Fruit fly (Drosophila melanogaster) whole organism, pupa: Measurements from ENCODE around the gene CG10713.

ENCODE experiments used
- CG10348 ChIP-seq: fragments of 200-800 bp; sonication (Bioruptor generic); IDR thresholded peaks from 2 replicates; pipeline ENCODE4 v1.3.6; 2022; ENCODE audit warnings: missing biosample characterization, missing genetic modification characterization
- CG12605 ChIP-seq: fragments of 200-800 bp; sonication (Bioruptor generic); IDR thresholded peaks from 2 replicates; pipeline ENCODE4 v1.3.6; 2022; ENCODE audit warnings: missing biosample characterization, missing genetic modification characterization
- CG13204 ChIP-seq: fragments of 200-800 bp; sonication (Bioruptor generic); optimal IDR thresholded peaks from 2 replicates; lab custom pipeline; 2018; ENCODE audit warnings: missing biosample characterization, mild to moderate bottlenecking, missing genetic modification characterization, moderate library complexity
- CG14655 ChIP-seq: fragments of 200-800 bp; sonication (Bioruptor generic); optimal IDR thresholded peaks from 3 replicates; lab custom pipeline; 2017; ENCODE audit warnings: mild to moderate bottlenecking, missing biosample characterization, missing genetic modification reagents, missing genetic modification characterization
- CG15710 ChIP-seq: fragments of 200-800 bp; sonication (Bioruptor generic); optimal IDR thresholded peaks from 2 replicates; lab custom pipeline; 2018; ENCODE audit warnings: missing biosample characterization, mild to moderate bottlenecking, missing genetic modification characterization, moderate library complexity
- CG17806 ChIP-seq: fragments of 200-800 bp; sonication (Bioruptor generic); optimal IDR thresholded peaks from 2 replicates; lab custom pipeline; 2018; ENCODE audit warnings: missing biosample characterization, mild to moderate bottlenecking, missing genetic modification characterization, moderate library complexity
- CG32121 ChIP-seq: fragments of 200-800 bp; sonication (Bioruptor generic); IDR thresholded peaks from 2 replicates; pipeline ENCODE4 v1.3.6; 2022; ENCODE audit warnings: missing biosample characterization, missing genetic modification characterization
- CG34367 ChIP-seq: fragments of 200-800 bp; sonication (Bioruptor generic); optimal IDR thresholded peaks from 2 replicates; lab custom pipeline; 2018; ENCODE audit warnings: missing biosample characterization, mild to moderate bottlenecking, missing genetic modification characterization
- CG4496 ChIP-seq: fragments of 200-800 bp; sonication (Bioruptor generic); IDR thresholded peaks from 3 replicates; pipeline ENCODE4 v1.3.6; 2022; ENCODE audit warnings: missing biosample characterization, missing genetic modification characterization
- CG8159 ChIP-seq: fragments of 200-800 bp; sonication (Bioruptor generic); optimal IDR thresholded peaks from 3 replicates; lab custom pipeline; 2018; ENCODE audit warnings: missing biosample characterization, mild to moderate bottlenecking, missing genetic modification characterization, moderate library complexity
- CG8301 ChIP-seq: fragments of 200-800 bp; sonication (Bioruptor generic); optimal IDR thresholded peaks from 2 replicates; lab custom pipeline; 2018; ENCODE audit warnings: missing biosample characterization, mild to moderate bottlenecking, missing genetic modification characterization
- CG9948 ChIP-seq: fragments of 200-800 bp; sonication (Bioruptor generic); optimal IDR thresholded peaks from 2 replicates; lab custom pipeline; 2018; ENCODE audit warnings: missing biosample characterization, mild to moderate bottlenecking, missing genetic modification characterization, moderate library complexity
- D1 ChIP-seq: fragments of 200-800 bp; sonication (Bioruptor generic); optimal IDR thresholded peaks from 2 replicates; lab custom pipeline; 2018; ENCODE audit warnings: missing biosample characterization, mild to moderate bottlenecking, missing genetic modification characterization, moderate library complexity
- EcR ChIP-seq: fragments of 200-800 bp; sonication (Bioruptor generic); optimal IDR thresholded peaks from 3 replicates; lab custom pipeline; 2019; ENCODE audit warnings: missing biosample characterization, missing genetic modification characterization, mild to moderate bottlenecking, moderate library complexity, missing genetic modification reagents
- Ets98B ChIP-seq: fragments of 200-800 bp; sonication (Bioruptor generic); IDR thresholded peaks from 2 replicates; pipeline ENCODE4 v1.3.6; 2022; ENCODE audit warnings: missing biosample characterization, missing genetic modification characterization
- Pif1A ChIP-seq: fragments of 200-800 bp; sonication (Bioruptor generic); optimal IDR thresholded peaks from 3 replicates; lab custom pipeline; 2016; ENCODE audit warnings: missing biosample characterization, missing genetic modification characterization
- Pif1B ChIP-seq: fragments of 200-800 bp; sonication (Bioruptor generic); optimal IDR thresholded peaks from 3 replicates; lab custom pipeline; 2016; ENCODE audit warnings: missing biosample characterization, missing genetic modification characterization
- Snoo ChIP-seq: fragments of 200-800 bp; sonication (Bioruptor generic); optimal IDR thresholded peaks from 3 replicates; lab custom pipeline; 2017; ENCODE audit warnings: missing biosample characterization, mild to moderate bottlenecking, missing genetic modification characterization, inconsistent platforms
- fd96Ca ChIP-seq: fragments of 200-800 bp; sonication (Bioruptor generic); IDR thresholded peaks from 3 replicates; pipeline ENCODE4 v1.3.6; 2022; ENCODE audit warnings: missing biosample characterization, missing genetic modification characterization
- gl ChIP-seq: fragments of 200-800 bp; sonication (Bioruptor generic); optimal IDR thresholded peaks from 2 replicates; lab custom pipeline; 2018; ENCODE audit warnings: missing biosample characterization, mild to moderate bottlenecking, missing genetic modification characterization
- rn ChIP-seq: fragments of 200-800 bp; sonication (Bioruptor generic); IDR thresholded peaks from 2 replicates; pipeline ENCODE4 v1.3.6; 2022; ENCODE audit warnings: missing biosample characterization, missing genetic modification characterization

CG10713 gene

DNA sequence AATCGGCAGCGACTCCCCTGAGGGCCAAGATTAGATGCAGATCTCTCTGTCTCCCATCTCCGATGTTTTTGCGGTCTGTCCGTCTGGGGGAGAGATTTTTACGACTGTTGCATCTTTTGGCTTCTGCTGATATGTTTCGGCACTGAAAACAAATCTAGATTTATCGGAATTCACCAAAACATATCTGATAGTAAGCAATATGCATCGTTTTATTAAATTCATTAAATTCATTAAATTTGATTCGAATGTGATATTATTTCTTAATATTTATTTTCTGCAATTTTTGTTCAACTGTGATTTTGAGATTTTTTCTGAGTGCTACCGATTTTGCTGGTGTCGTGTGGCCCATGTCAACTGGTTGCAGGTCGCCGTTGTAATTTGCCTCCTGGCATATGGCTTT is 41.5 kb downstream of the CG10713 start:
- TF ChIP-seq CG8159 = peak; percentile 63
- TF ChIP-seq CG17806 (tag; lab: Kevin White, UChicago) = no peak
- no peak for TF ChIP-seq CG13204
- TF ChIP-seq gl (tag; lab: Kevin White, UChicago) = no peak
- peak; percentile 11 for TF ChIP-seq CG9948 (tag; lab: Kevin White, UChicago)
- no peak for TF ChIP-seq CG8301 (tag; lab: Kevin White, UChicago)
- no peak for TF ChIP-seq D1
- no peak for TF ChIP-seq CG10348 (GFP tag; lab: Robert Waterston, UW)
- TF ChIP-seq CG34367 (tag; lab: Kevin White, UChicago) = no peak
- no peak for TF ChIP-seq CG32121 (GFP tag; lab: Robert Waterston, UW)

DNA sequence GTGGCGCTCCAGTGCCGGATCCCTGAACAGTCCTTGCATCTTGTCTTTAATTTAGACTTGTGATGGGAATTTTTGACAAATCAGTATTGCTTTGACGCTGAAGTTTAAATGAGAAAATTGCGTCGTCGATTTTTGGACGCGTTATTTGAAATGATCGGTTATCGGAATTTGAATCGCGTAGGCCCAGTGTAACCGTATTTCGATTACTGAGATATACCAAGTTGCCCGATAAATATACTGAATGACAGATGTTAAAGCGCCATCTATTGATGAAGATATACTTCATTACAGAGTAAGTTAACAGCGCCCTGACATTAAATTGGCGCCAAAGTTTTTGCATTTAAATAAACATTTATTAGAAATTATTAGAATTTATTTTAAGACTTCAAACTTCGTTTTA is 45.2 kb downstream of the CG10713 start, which contains the start of gene Poc1:
Gene Poc1, minus strand, starts transcription at position 173 of the 400 bp plus-strand sequence.
- no peak for TF ChIP-seq Ets98B (GFP tag; lab: Robert Waterston, UW)
- no peak for TF ChIP-seq CG4496
- no peak for TF ChIP-seq CG13204
- no peak for TF ChIP-seq CG10348 (GFP tag; lab: Robert Waterston, UW)
- TF ChIP-seq CG15710 (tag; lab: Kevin White, UChicago) = no peak
- TF ChIP-seq CG12605 (GFP tag; lab: Robert Waterston, UW) = no peak
- peak; percentile 8 for TF ChIP-seq D1

DNA sequence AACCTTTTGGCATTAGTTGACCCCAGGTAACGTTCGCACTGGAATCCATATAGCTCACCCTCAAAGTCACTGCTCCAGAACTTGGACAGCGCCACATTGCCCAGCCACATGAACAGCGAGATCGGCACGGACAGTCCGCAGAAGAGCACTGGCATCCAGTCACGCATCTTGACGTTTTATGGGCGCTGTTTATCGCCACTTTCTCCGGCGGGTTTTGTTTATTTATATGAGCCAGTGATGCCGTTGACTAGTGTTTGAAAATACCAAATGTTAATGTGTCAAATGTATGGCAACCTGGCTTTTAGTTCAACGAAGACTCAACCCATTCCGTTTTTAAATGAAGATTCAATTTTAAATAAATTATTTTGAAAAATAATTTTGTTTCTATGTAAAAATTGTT is 47.4 kb downstream of the CG10713 start, which contains the start of gene CG10171:
Gene CG10171, minus strand, starts transcription at position 300 of the 400 bp plus-strand sequence.
- TF ChIP-seq CG8301 (tag; lab: Kevin White, UChicago) = no peak
- no peak for TF ChIP-seq rn (GFP tag; lab: Robert Waterston, UW)
- no peak for TF ChIP-seq CG4496
- TF ChIP-seq CG17806 (tag; lab: Kevin White, UChicago) = no peak
- no peak for TF ChIP-seq CG15710 (tag; lab: Kevin White, UChicago)
- no peak for TF ChIP-seq EcR (GFP tag; lab: Kevin White, UChicago)
- TF ChIP-seq CG32121 (GFP tag; lab: Robert Waterston, UW) = no peak
- no peak for TF ChIP-seq CG12605 (GFP tag; lab: Robert Waterston, UW)
- TF ChIP-seq Snoo (tag; lab: Kevin White, UChicago) = no peak
- no peak for TF ChIP-seq Pif1A (GFP tag; lab: Kevin White, UChicago)
- TF ChIP-seq D1 = no peak
- no peak for TF ChIP-seq Pif1B (GFP tag; lab: Kevin White, UChicago)
- no peak for TF ChIP-seq CG8159
- no peak for TF ChIP-seq CG9948 (tag; lab: Kevin White, UChicago)
- TF ChIP-seq gl (tag; lab: Kevin White, UChicago) = no peak
- TF ChIP-seq fd96Ca (GFP tag; lab: Robert Waterston, UW) = no peak
- TF ChIP-seq CG14655 = no peak
- TF ChIP-seq Ets98B (GFP tag; lab: Robert Waterston, UW) = no peak
- TF ChIP-seq CG10348 (GFP tag; lab: Robert Waterston, UW) = no peak
- no peak for TF ChIP-seq CG13204

DNA sequence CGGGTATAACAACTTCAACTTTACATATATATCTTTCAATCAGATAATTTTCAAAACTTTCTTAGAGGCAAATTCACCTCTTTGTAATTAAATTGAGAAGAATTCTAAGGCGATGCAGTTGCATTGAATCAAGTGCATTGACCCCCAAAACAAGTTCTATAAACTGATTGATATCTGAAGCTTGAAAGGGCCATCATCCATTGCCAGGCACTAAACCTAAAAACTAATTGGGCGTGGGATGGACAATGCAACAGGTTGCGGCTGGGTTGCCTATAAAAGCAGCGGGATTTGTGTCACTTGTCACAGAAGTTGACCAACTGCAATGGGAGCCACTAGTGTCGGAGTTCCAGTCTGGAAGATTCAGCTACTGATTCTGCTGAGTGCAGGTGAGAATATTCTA is 50.5 kb downstream of the CG10713 start, which contains the start of gene CG14110:
Gene CG14110, plus strand, starts transcription at position 301 of the 400 bp plus-strand sequence.
- no peak for TF ChIP-seq CG12605 (GFP tag; lab: Robert Waterston, UW)
- TF ChIP-seq CG17806 (tag; lab: Kevin White, UChicago) = no peak
- no peak for TF ChIP-seq CG13204
- no peak for TF ChIP-seq CG34367 (tag; lab: Kevin White, UChicago)
- no peak for TF ChIP-seq CG8301 (tag; lab: Kevin White, UChicago)
- TF ChIP-seq Ets98B (GFP tag; lab: Robert Waterston, UW) = no peak
- TF ChIP-seq CG10348 (GFP tag; lab: Robert Waterston, UW) = no peak
- no peak for TF ChIP-seq CG15710 (tag; lab: Kevin White, UChicago)
- TF ChIP-seq Pif1B (GFP tag; lab: Kevin White, UChicago) = no peak
- TF ChIP-seq CG9948 (tag; lab: Kevin White, UChicago) = no peak
- TF ChIP-seq rn (GFP tag; lab: Robert Waterston, UW) = no peak
- no peak for TF ChIP-seq CG8159
- TF ChIP-seq CG4496 = no peak
- TF ChIP-seq CG32121 (GFP tag; lab: Robert Waterston, UW) = no peak
- no peak for TF ChIP-seq CG14655
- no peak for TF ChIP-seq Pif1A (GFP tag; lab: Kevin White, UChicago)
- no peak for TF ChIP-seq EcR (GFP tag; lab: Kevin White, UChicago)
- TF ChIP-seq D1 = no peak

DNA sequence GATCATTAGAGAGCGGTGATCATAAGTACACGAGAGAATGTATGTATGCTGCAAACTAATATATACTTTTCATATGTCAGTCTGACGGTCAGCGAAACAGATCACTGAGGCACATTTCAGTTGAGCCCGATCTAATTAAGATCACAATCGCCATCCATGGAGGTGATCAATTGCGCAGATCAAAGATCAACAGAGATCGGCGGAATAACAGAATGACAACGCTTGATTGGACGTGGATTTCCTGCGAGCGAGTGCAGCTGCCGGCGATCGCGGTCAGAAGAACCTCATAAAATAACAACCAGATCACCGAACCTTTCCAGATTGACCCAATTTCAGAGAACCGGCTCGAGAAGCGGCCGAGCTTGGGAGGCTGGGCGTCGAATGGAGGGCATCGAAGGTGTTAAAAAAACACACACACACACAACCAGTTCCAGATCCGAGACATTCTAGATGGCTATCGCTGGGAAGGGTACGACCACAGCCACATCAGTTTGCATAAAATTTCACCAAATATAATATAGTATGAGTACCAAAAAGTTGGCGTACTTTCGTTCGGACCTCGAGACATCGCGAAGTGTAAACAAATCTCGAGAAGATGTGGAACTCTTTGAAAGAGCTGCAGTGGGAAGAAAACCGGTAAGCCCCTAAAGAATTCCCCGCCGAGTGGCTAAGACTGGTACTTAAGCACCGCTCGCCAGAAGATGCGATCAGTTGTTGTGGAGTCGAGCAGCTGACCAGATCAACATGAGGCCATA is 52.8 kb downstream of the CG10713 start, which contains the start of gene ImpL1:
Gene ImpL1, plus strand, starts transcription at position 705 of the 755 bp plus-strand sequence.
- TF ChIP-seq D1 (no peak), gl (tag; lab: Kevin White, UChicago) (no peak), CG15710 (tag; lab: Kevin White, UChicago) (no peak), Pif1A (GFP tag; lab: Kevin White, UChicago) (no peak), rn (GFP tag; lab: Robert Waterston, UW) (no peak), CG12605 (GFP tag; lab: Robert Waterston, UW) (no peak), CG32121 (GFP tag; lab: Robert Waterston, UW) (no peak), CG34367 (tag; lab: Kevin White, UChicago) (no peak), CG17806 (tag; lab: Kevin White, UChicago) (no peak), Snoo (tag; lab: Kevin White, UChicago) (no peak), CG13204 (no peak), EcR (GFP tag; lab: Kevin White, UChicago) (no peak)
